Fruit fly (Drosophila melanogaster) whole organism, pupa: ENCODE data around the gene CG12229.

Source experiments
- CG10348 ChIP-seq: fragments of 200-800 bp; sonication (Bioruptor generic); IDR thresholded peaks from 2 replicates; pipeline ENCODE4 v1.3.6; 2022; ENCODE audit warnings: missing biosample characterization, missing genetic modification characterization
- CG12605 ChIP-seq: fragments of 200-800 bp; sonication (Bioruptor generic); IDR thresholded peaks from 2 replicates; pipeline ENCODE4 v1.3.6; 2022; ENCODE audit warnings: missing biosample characterization, missing genetic modification characterization
- CG13204 ChIP-seq: fragments of 200-800 bp; sonication (Bioruptor generic); optimal IDR thresholded peaks from 2 replicates; lab custom pipeline; 2018; ENCODE audit warnings: missing biosample characterization, mild to moderate bottlenecking, missing genetic modification characterization, moderate library complexity
- CG14655 ChIP-seq: fragments of 200-800 bp; sonication (Bioruptor generic); optimal IDR thresholded peaks from 3 replicates; lab custom pipeline; 2017; ENCODE audit warnings: mild to moderate bottlenecking, missing biosample characterization, missing genetic modification reagents, missing genetic modification characterization
- CG15710 ChIP-seq: fragments of 200-800 bp; sonication (Bioruptor generic); optimal IDR thresholded peaks from 2 replicates; lab custom pipeline; 2018; ENCODE audit warnings: missing biosample characterization, mild to moderate bottlenecking, missing genetic modification characterization, moderate library complexity
- CG17806 ChIP-seq: fragments of 200-800 bp; sonication (Bioruptor generic); optimal IDR thresholded peaks from 2 replicates; lab custom pipeline; 2018; ENCODE audit warnings: missing biosample characterization, mild to moderate bottlenecking, missing genetic modification characterization, moderate library complexity
- CG32121 ChIP-seq: fragments of 200-800 bp; sonication (Bioruptor generic); IDR thresholded peaks from 2 replicates; pipeline ENCODE4 v1.3.6; 2022; ENCODE audit warnings: missing biosample characterization, missing genetic modification characterization
- CG34367 ChIP-seq: fragments of 200-800 bp; sonication (Bioruptor generic); optimal IDR thresholded peaks from 2 replicates; lab custom pipeline; 2018; ENCODE audit warnings: missing biosample characterization, mild to moderate bottlenecking, missing genetic modification characterization
- CG4496 ChIP-seq: fragments of 200-800 bp; sonication (Bioruptor generic); IDR thresholded peaks from 3 replicates; pipeline ENCODE4 v1.3.6; 2022; ENCODE audit warnings: missing biosample characterization, missing genetic modification characterization
- CG8159 ChIP-seq: fragments of 200-800 bp; sonication (Bioruptor generic); optimal IDR thresholded peaks from 3 replicates; lab custom pipeline; 2018; ENCODE audit warnings: missing biosample characterization, mild to moderate bottlenecking, missing genetic modification characterization, moderate library complexity
- CG8301 ChIP-seq: fragments of 200-800 bp; sonication (Bioruptor generic); optimal IDR thresholded peaks from 2 replicates; lab custom pipeline; 2018; ENCODE audit warnings: missing biosample characterization, mild to moderate bottlenecking, missing genetic modification characterization
- CG9948 ChIP-seq: fragments of 200-800 bp; sonication (Bioruptor generic); optimal IDR thresholded peaks from 2 replicates; lab custom pipeline; 2018; ENCODE audit warnings: missing biosample characterization, mild to moderate bottlenecking, missing genetic modification characterization, moderate library complexity
- D1 ChIP-seq: fragments of 200-800 bp; sonication (Bioruptor generic); optimal IDR thresholded peaks from 2 replicates; lab custom pipeline; 2018; ENCODE audit warnings: missing biosample characterization, mild to moderate bottlenecking, missing genetic modification characterization, moderate library complexity
- EcR ChIP-seq: fragments of 200-800 bp; sonication (Bioruptor generic); optimal IDR thresholded peaks from 3 replicates; lab custom pipeline; 2019; ENCODE audit warnings: missing biosample characterization, missing genetic modification characterization, mild to moderate bottlenecking, moderate library complexity, missing genetic modification reagents
- Ets98B ChIP-seq: fragments of 200-800 bp; sonication (Bioruptor generic); IDR thresholded peaks from 2 replicates; pipeline ENCODE4 v1.3.6; 2022; ENCODE audit warnings: missing biosample characterization, missing genetic modification characterization
- Pif1A ChIP-seq: fragments of 200-800 bp; sonication (Bioruptor generic); optimal IDR thresholded peaks from 3 replicates; lab custom pipeline; 2016; ENCODE audit warnings: missing biosample characterization, missing genetic modification characterization
- Pif1B ChIP-seq: fragments of 200-800 bp; sonication (Bioruptor generic); optimal IDR thresholded peaks from 3 replicates; lab custom pipeline; 2016; ENCODE audit warnings: missing biosample characterization, missing genetic modification characterization
- Snoo ChIP-seq: fragments of 200-800 bp; sonication (Bioruptor generic); optimal IDR thresholded peaks from 3 replicates; lab custom pipeline; 2017; ENCODE audit warnings: missing biosample characterization, mild to moderate bottlenecking, missing genetic modification characterization, inconsistent platforms
- fd96Ca ChIP-seq: fragments of 200-800 bp; sonication (Bioruptor generic); IDR thresholded peaks from 3 replicates; pipeline ENCODE4 v1.3.6; 2022; ENCODE audit warnings: missing biosample characterization, missing genetic modification characterization
- gl ChIP-seq: fragments of 200-800 bp; sonication (Bioruptor generic); optimal IDR thresholded peaks from 2 replicates; lab custom pipeline; 2018; ENCODE audit warnings: missing biosample characterization, mild to moderate bottlenecking, missing genetic modification characterization
- rn ChIP-seq: fragments of 200-800 bp; sonication (Bioruptor generic); IDR thresholded peaks from 2 replicates; pipeline ENCODE4 v1.3.6; 2022; ENCODE audit warnings: missing biosample characterization, missing genetic modification characterization

The CG12229 gene

dm6 chr3L:17473889-17474288 lies 37.7 kb upstream of the CG12229 start:
- no peak for TF ChIP-seq CG8159 (tag; lab: Kevin White, UChicago)
- TF ChIP-seq, all 21 proteins: peak for 0

dm6 chr3L:17470110-17470509 lies 33.9 kb upstream of the CG12229 start, which contains the start of gene SecCl:
SecCl (plus strand) TSS chr3L:17470127.
- TF ChIP-seq Snoo (tag; lab: Kevin White, UChicago), result no peak
- no peak for TF ChIP-seq CG34367 (tag; lab: Kevin White, UChicago)
- no peak for TF ChIP-seq Ets98B (GFP tag; lab: Robert Waterston, UW)
- TF ChIP-seq CG17806 (tag; lab: Kevin White, UChicago), result no peak
- no peak for TF ChIP-seq CG12605
- TF ChIP-seq CG4496 (GFP tag; lab: Robert Waterston, UW), result no peak
- no peak for TF ChIP-seq EcR (GFP tag; lab: Kevin White, UChicago)
- TF ChIP-seq CG8159 (tag; lab: Kevin White, UChicago), result no peak
- no peak for TF ChIP-seq Pif1A (GFP tag; lab: Kevin White, UChicago)
- TF ChIP-seq fd96Ca (GFP tag; lab: Robert Waterston, UW), result no peak
- TF ChIP-seq CG9948, result no peak
- no peak for TF ChIP-seq CG8301 (tag; lab: Kevin White, UChicago)
- TF ChIP-seq Pif1B, result no peak
- no peak for TF ChIP-seq CG14655 (GFP tag; lab: Kevin White, UChicago)
- TF ChIP-seq CG13204 (GFP tag; lab: Kevin White, UChicago), result no peak
- TF ChIP-seq CG32121, result no peak
- TF ChIP-seq CG10348 (GFP tag; lab: Robert Waterston, UW), result no peak

dm6 chr3L:17465804-17466203 lies 29.6 kb upstream of the CG12229 start, which contains the start of gene QIL1:
QIL1 (plus strand) TSS chr3L:17465945.
- TF ChIP-seq CG15710, result no peak
- no peak for TF ChIP-seq CG8301 (tag; lab: Kevin White, UChicago)
- TF ChIP-seq CG13204 (GFP tag; lab: Kevin White, UChicago), result no peak
- TF ChIP-seq D1 (tag; lab: Kevin White, UChicago), result peak; percentile 93
- TF ChIP-seq, all 21 proteins: peak for 1

- no peak for TF ChIP-seq CG17806 (tag; lab: Kevin White, UChicago)
- no peak for TF ChIP-seq CG32121
- TF ChIP-seq Pif1A (GFP tag; lab: Kevin White, UChicago), result no peak
- TF ChIP-seq CG34367 (tag; lab: Kevin White, UChicago), result no peak
- no peak for TF ChIP-seq gl
- TF ChIP-seq CG4496 (GFP tag; lab: Robert Waterston, UW), result no peak
- no peak for TF ChIP-seq Ets98B (GFP tag; lab: Robert Waterston, UW)
- TF ChIP-seq CG15710, result no peak
- no peak for TF ChIP-seq CG8159 (tag; lab: Kevin White, UChicago)
- no peak for TF ChIP-seq CG8301 (tag; lab: Kevin White, UChicago)
- TF ChIP-seq CG14655 (GFP tag; lab: Kevin White, UChicago), result no peak
- no peak for TF ChIP-seq CG13204 (GFP tag; lab: Kevin White, UChicago)
- TF ChIP-seq rn, result no peak
- no peak for TF ChIP-seq Pif1B
- TF ChIP-seq CG9948, result no peak
- TF ChIP-seq EcR (GFP tag; lab: Kevin White, UChicago), result no peak
- TF ChIP-seq fd96Ca (GFP tag; lab: Robert Waterston, UW), result no peak
- no peak for TF ChIP-seq CG12605
- no peak for TF ChIP-seq CG10348 (GFP tag; lab: Robert Waterston, UW)
These were observed 26.2 kb upstream of the CG12229 start for dm6 chr3L:17462474-17462873.

- TF ChIP-seq CG14655 (GFP tag; lab: Kevin White, UChicago) (no peak), CG8301 (tag; lab: Kevin White, UChicago) (no peak), Pif1A (GFP tag; lab: Kevin White, UChicago) (no peak), Pif1B (no peak), rn (no peak), CG17806 (tag; lab: Kevin White, UChicago) (no peak), Ets98B (GFP tag; lab: Robert Waterston, UW) (no peak), Snoo (tag; lab: Kevin White, UChicago) (no peak), CG12605 (no peak)
These were observed 25.3 kb upstream of the CG12229 start for dm6 chr3L:17461369-17462012.

dm6 chr3L:17458856-17459518 lies 22.8 kb upstream of the CG12229 start:
- TF ChIP-seq CG8301 (tag; lab: Kevin White, UChicago) (no peak), CG17806 (tag; lab: Kevin White, UChicago) (no peak), CG34367 (tag; lab: Kevin White, UChicago) (no peak), CG13204 (GFP tag; lab: Kevin White, UChicago) (no peak), CG4496 (GFP tag; lab: Robert Waterston, UW) (no peak), CG14655 (GFP tag; lab: Kevin White, UChicago) (no peak), Pif1A (GFP tag; lab: Kevin White, UChicago) (no peak), Snoo (tag; lab: Kevin White, UChicago) (no peak), gl (no peak), EcR (GFP tag; lab: Kevin White, UChicago) (no peak), CG15710 (no peak), CG9948 (no peak), Pif1B (no peak), CG12605 (no peak), CG8159 (tag; lab: Kevin White, UChicago) (no peak), CG32121 (no peak), Ets98B (GFP tag; lab: Robert Waterston, UW) (no peak)
